Fruit fly (Drosophila melanogaster) whole organism, embryonic: ENCODE results near the gene CG8236.
A peak's percentile ranks its signal among the peaks of the same experiment; 100 is the strongest.

Experiments
- ATbp ChIP-seq: fragments of 200-800 bp; sonication (Bioruptor generic); optimal IDR thresholded peaks from 2 replicates; lab custom pipeline; 2017; ENCODE audit warnings: missing biosample characterization, mild to moderate bottlenecking, missing genetic modification characterization, missing genetic modification reagents
- Atf6 ChIP-seq: fragments of 200-800 bp; sonication (Bioruptor generic); IDR thresholded peaks from 2 replicates; pipeline ENCODE4 v1.3.6; 2022; ENCODE audit warnings: missing biosample characterization, missing genetic modification characterization
- Bteb2 ChIP-seq: fragments of 200-800 bp; sonication (Bioruptor generic); optimal IDR thresholded peaks from 2 replicates; lab custom pipeline; 2016; ENCODE audit warnings: missing biosample characterization, missing genetic modification characterization
- CG12659 ChIP-seq: fragments of 200-800 bp; sonication (Bioruptor generic); optimal IDR thresholded peaks from 3 replicates; lab custom pipeline; 2017; ENCODE audit warnings: mild to moderate bottlenecking, missing biosample characterization, missing genetic modification reagents, missing genetic modification characterization
- CG13894 ChIP-seq: fragments of 200-800 bp; sonication (Bioruptor generic); optimal IDR thresholded peaks from 3 replicates; lab custom pipeline; 2018; ENCODE audit warnings: missing biosample characterization, mild to moderate bottlenecking, missing genetic modification characterization, moderate library complexity
- CG15011 ChIP-seq: fragments of 200-800 bp; sonication (Bioruptor generic); optimal IDR thresholded peaks from 3 replicates; lab custom pipeline; 2018; ENCODE audit warnings: missing biosample characterization, mild to moderate bottlenecking, missing genetic modification characterization
- CG16863 ChIP-seq: fragments of 200-800 bp; sonication (Bioruptor generic); optimal IDR thresholded peaks from 3 replicates; lab custom pipeline; 2016; ENCODE audit warnings: missing biosample characterization, missing genetic modification characterization
- CG1792 ChIP-seq: fragments of 200-800 bp; sonication (Bioruptor generic); optimal IDR thresholded peaks from 2 replicates; lab custom pipeline; 2016; ENCODE audit warnings: missing biosample characterization, missing genetic modification characterization
- CG2202 ChIP-seq: fragments of 200-800 bp; sonication (Bioruptor generic); optimal IDR thresholded peaks from 2 replicates; lab custom pipeline; 2018; ENCODE audit warnings: missing biosample characterization, mild to moderate bottlenecking, missing genetic modification characterization
- CG34376 ChIP-seq: fragments of 200-800 bp; sonication (Bioruptor generic); optimal IDR thresholded peaks from 2 replicates; lab custom pipeline; 2018; ENCODE audit warnings: missing biosample characterization, mild to moderate bottlenecking, missing genetic modification characterization
- CG4360 ChIP-seq: fragments of 200-800 bp; sonication (Bioruptor generic); IDR thresholded peaks from 2 replicates; pipeline ENCODE4 v1.3.6; 2022; ENCODE audit warnings: missing biosample characterization, missing genetic modification characterization
- CG4730 ChIP-seq: fragments of 200-800 bp; sonication (Bioruptor generic); IDR thresholded peaks from 2 replicates; pipeline ENCODE4 v1.3.6; 2022; ENCODE audit warnings: missing biosample characterization, missing genetic modification characterization
- CG7357 ChIP-seq: fragments of 200-800 bp; sonication (Bioruptor generic); IDR thresholded peaks from 3 replicates; pipeline ENCODE4 v1.3.6; 2022; ENCODE audit warnings: missing biosample characterization, missing genetic modification characterization
- CG8359 ChIP-seq: fragments of 200-800 bp; sonication (Bioruptor generic); optimal IDR thresholded peaks from 2 replicates; lab custom pipeline; 2017; ENCODE audit warnings: missing biosample characterization, mild to moderate bottlenecking, missing genetic modification characterization, borderline replicate concordance
- CG9609 ChIP-seq: fragments of 200-800 bp; sonication (Bioruptor generic); optimal IDR thresholded peaks from 3 replicates; lab custom pipeline; 2016; ENCODE audit warnings: missing biosample characterization, missing genetic modification characterization
- CkIIα-i1 ChIP-seq: fragments of 200-800 bp; sonication (Bioruptor generic); IDR thresholded peaks from 2 replicates; pipeline ENCODE4 v1.3.6; 2022; ENCODE audit warnings: missing biosample characterization, missing genetic modification characterization
- ERR ChIP-seq: fragments of 200-800 bp; sonication (Bioruptor generic); optimal IDR thresholded peaks from 2 replicates; lab custom pipeline; 2016; ENCODE audit warnings: missing biosample characterization, missing genetic modification characterization
- Fer2 ChIP-seq: fragments of 200-800 bp; sonication (Bioruptor generic); optimal IDR thresholded peaks from 2 replicates; lab custom pipeline; 2018; ENCODE audit warnings: missing biosample characterization, mild to moderate bottlenecking, missing genetic modification characterization, moderate library complexity
- HLH4C ChIP-seq: fragments of 200-800 bp; sonication (Bioruptor generic); IDR thresholded peaks from 3 replicates; pipeline ENCODE4 v1.3.6; 2022; ENCODE audit warnings: missing biosample characterization, missing genetic modification characterization; ENCODE audit not compliant: partially characterized antibody
- Hmr ChIP-seq: fragments of 200-800 bp; sonication (Bioruptor generic); optimal IDR thresholded peaks from 3 replicates; lab custom pipeline; 2017; ENCODE audit warnings: mild to moderate bottlenecking, missing biosample characterization, missing genetic modification reagents, missing genetic modification characterization
- Meics ChIP-seq: fragments of 200-800 bp; sonication (Bioruptor generic); optimal IDR thresholded peaks from 2 replicates; lab custom pipeline; 2017; ENCODE audit warnings: missing biosample characterization, mild to moderate bottlenecking, missing genetic modification characterization
- Mrtf ChIP-seq: fragments of 200-800 bp; sonication (Bioruptor generic); IDR thresholded peaks from 3 replicates; pipeline ENCODE4 v1.3.6; 2022; ENCODE audit warnings: missing biosample characterization, missing genetic modification characterization
- Neu2 ChIP-seq: fragments of 200-800 bp; sonication (Bioruptor generic); optimal IDR thresholded peaks from 3 replicates; lab custom pipeline; 2016; ENCODE audit warnings: missing biosample characterization, missing genetic modification characterization, borderline replicate concordance
- Oli ChIP-seq: fragments of 200-800 bp; sonication (Bioruptor generic); optimal IDR thresholded peaks from 2 replicates; lab custom pipeline; 2018; ENCODE audit warnings: missing biosample characterization, mild to moderate bottlenecking, missing genetic modification characterization, moderate library complexity
- PHDP ChIP-seq: fragments of 200-800 bp; sonication (Bioruptor generic); optimal IDR thresholded peaks from 3 replicates; lab custom pipeline; 2018; ENCODE audit warnings: missing biosample characterization, mild to moderate bottlenecking, missing genetic modification characterization, moderate library complexity
- Six4 ChIP-seq: fragments of 200-800 bp; sonication (Bioruptor generic); optimal IDR thresholded peaks from 2 replicates; lab custom pipeline; 2016; ENCODE audit warnings: missing biosample characterization, missing genetic modification characterization
- Usf ChIP-seq: fragments of 200-800 bp; sonication (Bioruptor generic); optimal IDR thresholded peaks from 2 replicates; lab custom pipeline; 2017; ENCODE audit warnings: missing genotype, missing biosample characterization, missing genetic modification characterization
- Xbp1 ChIP-seq: fragments of 200-800 bp; sonication (Bioruptor generic); optimal IDR thresholded peaks from 3 replicates; lab custom pipeline; 2016; ENCODE audit warnings: missing biosample characterization, mild to moderate bottlenecking, missing genetic modification characterization
- ash1 ChIP-seq: fragments of 200-800 bp; sonication (Bioruptor generic); optimal IDR thresholded peaks from 2 replicates; lab custom pipeline; 2018; ENCODE audit warnings: missing biosample characterization, mild to moderate bottlenecking, missing genetic modification characterization
- bcd ChIP-seq: fragments of 200-800 bp; sonication (Bioruptor generic); optimal IDR thresholded peaks from 2 replicates; lab custom pipeline; 2017; ENCODE audit warnings: missing biosample characterization, mild to moderate bottlenecking, missing genetic modification characterization
- chinmo ChIP-seq: fragments of 200-800 bp; sonication (Bioruptor generic); IDR thresholded peaks from 4 replicates; pipeline ENCODE4 v1.3.6; 2022; ENCODE audit warnings: missing biosample characterization, missing genetic modification characterization; ENCODE audit not compliant: partially characterized antibody
- chm ChIP-seq: fragments of 200-800 bp; sonication (Bioruptor generic); IDR thresholded peaks from 2 replicates; pipeline ENCODE4 v1.3.6; 2022; ENCODE audit warnings: missing biosample characterization, missing genetic modification characterization
- dimm ChIP-seq: fragments of 200-800 bp; sonication (Bioruptor generic); IDR thresholded peaks from 2 replicates; pipeline ENCODE4 v1.3.6; 2022; ENCODE audit warnings: missing biosample characterization, missing genetic modification characterization
- dmrt99B ChIP-seq: fragments of 200-800 bp; sonication (Bioruptor generic); optimal IDR thresholded peaks from 2 replicates; lab custom pipeline; 2018; ENCODE audit warnings: missing biosample characterization, mild to moderate bottlenecking, missing genetic modification characterization, moderate library complexity
- gcm ChIP-seq: fragments of 200-800 bp; sonication (Bioruptor generic); optimal IDR thresholded peaks from 2 replicates; lab custom pipeline; 2019; ENCODE audit warnings: missing biosample characterization, mild to moderate bottlenecking, missing genetic modification characterization, moderate library complexity
- gro ChIP-seq: fragments of 200-800 bp; sonication (Bioruptor generic); optimal IDR thresholded peaks from 2 replicates; lab custom pipeline; 2016; ENCODE audit warnings: missing biosample characterization, missing genetic modification characterization
- klu ChIP-seq: fragments of 200-800 bp; sonication (Bioruptor generic); IDR thresholded peaks from 2 replicates; pipeline ENCODE4 v1.3.6; 2022; ENCODE audit warnings: missing biosample characterization, missing genetic modification characterization
- lmd ChIP-seq: fragments of 200-800 bp; sonication (Bioruptor generic); IDR thresholded peaks from 2 replicates; pipeline ENCODE4 v1.3.6; 2022; ENCODE audit warnings: missing biosample characterization, missing genetic modification characterization
- luna ChIP-seq: fragments of 200-800 bp; sonication (Bioruptor generic); optimal IDR thresholded peaks from 2 replicates; lab custom pipeline; 2016; ENCODE audit warnings: missing biosample characterization, missing genetic modification characterization
- nom ChIP-seq: fragments of 200-800 bp; sonication (Bioruptor generic); optimal IDR thresholded peaks from 2 replicates; lab custom pipeline; 2017; ENCODE audit warnings: missing biosample characterization, missing genetic modification characterization, mild to moderate bottlenecking, moderate library complexity, missing genetic modification reagents
- oc ChIP-seq: fragments of 200-800 bp; sonication (Bioruptor generic); optimal IDR thresholded peaks from 2 replicates; lab custom pipeline; 2018; ENCODE audit warnings: missing biosample characterization, mild to moderate bottlenecking, missing genetic modification characterization, moderate library complexity
- pfk ChIP-seq: fragments of 200-800 bp; sonication (Bioruptor generic); optimal IDR thresholded peaks from 2 replicates; lab custom pipeline; 2018; ENCODE audit warnings: missing biosample characterization, mild to moderate bottlenecking, missing genetic modification characterization, moderate library complexity
- psq ChIP-seq: fragments of 200-800 bp; sonication (Bioruptor generic); optimal IDR thresholded peaks from 2 replicates; lab custom pipeline; 2017; ENCODE audit warnings: missing biosample characterization, missing genetic modification characterization
- sens-2 ChIP-seq: fragments of 200-800 bp; sonication (Bioruptor generic); IDR thresholded peaks from 2 replicates; pipeline ENCODE4 v1.3.6; 2022; ENCODE audit warnings: missing biosample characterization, missing genetic modification characterization
- sna ChIP-seq: fragments of 200-800 bp; sonication (Bioruptor generic); IDR thresholded peaks from 2 replicates; pipeline ENCODE4 v1.3.6; 2022; ENCODE audit warnings: missing biosample characterization, missing genetic modification characterization; ENCODE audit not compliant: partially characterized antibody
- sob ChIP-seq: fragments of 200-800 bp; sonication (Bioruptor generic); IDR thresholded peaks from 2 replicates; pipeline ENCODE4 v1.3.6; 2022; ENCODE audit warnings: missing biosample characterization, missing genetic modification characterization
- stc ChIP-seq: fragments of 200-800 bp; sonication (Bioruptor generic); IDR thresholded peaks from 2 replicates; pipeline ENCODE4 v1.3.6; 2022; ENCODE audit warnings: missing biosample characterization, missing genetic modification characterization
- trem ChIP-seq: fragments of 200-800 bp; optimal IDR thresholded peaks from 3 replicates; lab custom pipeline; 2019; ENCODE audit warnings: missing biosample characterization, mild to moderate bottlenecking, missing genetic modification characterization, moderate library complexity
- ttk ChIP-seq: fragments of 200-800 bp; sonication (Bioruptor generic); IDR thresholded peaks from 2 replicates; pipeline ENCODE4 v2.1.2; 2022; ENCODE audit warnings: missing biosample characterization, missing genetic modification characterization
- tup ChIP-seq: fragments of 200-800 bp; sonication (Bioruptor generic); optimal IDR thresholded peaks from 2 replicates; lab custom pipeline; 2016; ENCODE audit warnings: missing biosample characterization, mild to moderate bottlenecking, missing genetic modification characterization, moderate library complexity
- twi ChIP-seq: fragments of 200-800 bp; optimal IDR thresholded peaks from 2 replicates; lab custom pipeline; 2019; ENCODE audit warnings: missing biosample characterization, mild to moderate bottlenecking, missing genetic modification characterization, moderate library complexity
- yki ChIP-seq: fragments of >200 bp; optimal IDR thresholded peaks from 3 replicates; lab custom pipeline; 2018

The CG8236 gene

dm6 chr3R:8812342-8812966, 43.3 kb downstream of the CG8236 start (continued):
- TF ChIP-seq CG4360 (no peak), yki (lab: Kevin White, UChicago) (no peak), Hmr (no peak), Mrtf (GFP tag; lab: Robert Waterston, UW) (peak; percentile 33; the same call in 1 of the 3 replicates), Oli (peak; percentile 16), nom (GFP tag; lab: Kevin White, UChicago) (peak; percentile 40), PHDP (tag; lab: Kevin White, UChicago) (no peak), CG7357 (GFP tag; lab: Robert Waterston, UW) (0 out of 3 replicates have a peak, but pooled peaks have one; percentile 40), Neu2 (GFP tag; lab: Kevin White, UChicago) (no peak), bcd (GFP tag; lab: Kevin White, UChicago) (no peak), oc (peak; percentile 70), sna (GFP tag; lab: Robert Waterston, UW) (no peak), psq (GFP tag; lab: Kevin White, UChicago) (no peak), CG15011 (GFP tag; lab: Kevin White, UChicago) (no peak), tup (GFP tag; lab: Kevin White, UChicago) (peak; percentile 4), CG16863 (GFP tag; lab: Kevin White, UChicago) (peak; percentile 47), CkIIα-i1 (GFP tag; lab: Robert Waterston, UW) (no peak), luna (no peak), klu (0 out of 2 replicates have a peak, but pooled peaks have one; percentile 27), HLH4C (GFP tag; lab: Robert Waterston, UW) (no peak), sob (GFP tag; lab: Robert Waterston, UW) (peak; percentile 33; the same call in 1 of the 2 replicates), stc (peak; percentile 65), ash1 (GFP tag; lab: Kevin White, UChicago) (no peak), dimm (GFP tag; lab: Robert Waterston, UW) (no peak), CG9609 (GFP tag; lab: Kevin White, UChicago) (peak; percentile 22), CG12659 (GFP tag; lab: Kevin White, UChicago) (peak; percentile 3), ATbp (GFP tag; lab: Kevin White, UChicago) (peak; percentile 44), CG2202 (tag; lab: Kevin White, UChicago) (no peak), CG8359 (GFP tag; lab: Kevin White, UChicago) (no peak), ERR (no peak), Six4 (GFP tag; lab: Kevin White, UChicago) (peak; percentile 14), gcm (GFP tag; lab: Kevin White, UChicago) (peak; percentile 52), pfk (GFP tag; lab: Kevin White, UChicago) (peak; percentile 34), CG4730 (GFP tag; lab: Robert Waterston, UW) (0 out of 2 replicates have a peak, but pooled peaks have one; percentile 28), Usf (no peak), Bteb2 (no peak), Xbp1 (GFP tag; lab: Kevin White, UChicago) (peak; percentile 58), dmrt99B (tag; lab: Kevin White, UChicago) (peak; percentile 69)

- TF ChIP-seq CG13894 (tag; lab: Kevin White, UChicago): peak; percentile 46
- no peak for TF ChIP-seq CG1792 (GFP tag; lab: Kevin White, UChicago)
- no peak for TF ChIP-seq sens-2 (GFP tag; lab: Robert Waterston, UW)
- TF ChIP-seq ttk (GFP tag; lab: Robert Waterston, UW): no peak
- TF ChIP-seq Atf6 (GFP tag; lab: Robert Waterston, UW): no peak
- peak; percentile 18 for TF ChIP-seq Fer2 (tag; lab: Kevin White, UChicago)
- TF ChIP-seq chinmo (GFP tag; lab: Robert Waterston, UW): no peak
- TF ChIP-seq Meics (GFP tag; lab: Kevin White, UChicago): no peak
- TF ChIP-seq chm: no peak
- TF ChIP-seq trem (tag; lab: Kevin White, UChicago): no peak
- TF ChIP-seq gro (GFP tag; lab: Kevin White, UChicago): peak; percentile 9
- TF ChIP-seq CG34376: peak; percentile 30
- TF ChIP-seq twi (tag; lab: Kevin White, UChicago): peak; percentile 15
- TF ChIP-seq lmd (GFP tag; lab: Robert Waterston, UW): no peak
Observed at dm6 chr3R:8813164-8813629, 44.0 kb downstream of the CG8236 start, which contains the start of gene CG9837. TSS of gene CG9837 (minus strand) at chr3R:8813579.
